Worm (Caenorhabditis elegans) whole organism, L1 larva: ENCODE measurements around the gene cyp-35B3.

Experiments used
- C16A3.4 ChIP-seq: fragments of 150-350 bp; optimal IDR thresholded peaks from 2 replicates; lab custom pipeline; 2014; ENCODE audit warnings: missing biosample characterization, missing genetic modification characterization
- C34B4.2 ChIP-seq: sonication (generic microtip); optimal IDR thresholded peaks from 2 replicates; lab custom pipeline; 2017; ENCODE audit warnings: mild to moderate bottlenecking, missing genetic modification characterization, missing compliant biosample characterization
- F16B12.6 ChIP-seq: fragments of 150-350 bp; optimal IDR thresholded peaks from 2 replicates; lab custom pipeline; 2014; ENCODE audit warnings: missing biosample characterization, missing genetic modification characterization
- Y116A8C.19 ChIP-seq: sonication (generic microtip); optimal IDR thresholded peaks from 2 replicates; lab custom pipeline; 2016; ENCODE audit warnings: missing compliant biosample characterization, missing genetic modification characterization, borderline replicate concordance
- ceh-88 ChIP-seq: fragments of 200-800 bp; sonication (Bioruptor generic); IDR thresholded peaks from 2 replicates; pipeline ENCODE4 v1.3.6; 2022; ENCODE audit warnings: missing genetic modification characterization, missing compliant biosample characterization
- dpl-1 ChIP-seq, 3 experiments: fragments of 150-350 bp in 2 of 3; sonication (generic microtip) in 1 of 3; optimal IDR thresholded peaks; 2 replicates each; lab custom pipeline; 2014 to 2017; ENCODE audit warnings: missing biosample characterization in 3 of 3, missing genetic modification characterization in 3 of 3, missing genetic modification reagents in 3 of 3
- efl-1 ChIP-seq, 4 experiments: fragments of 150-350 bp; optimal IDR thresholded peaks in 3 of 4; peaks in 1 of 4; 1 replicate in 1 of 4; 2 replicates in 3 of 4; lab custom pipeline; 2014; ENCODE audit warnings: missing biosample characterization in 2 of 4, missing genetic modification characterization in 2 of 4, missing genetic modification reagents in 2 of 4
- efl-3 ChIP-seq: fragments of 200-800 bp; sonication (Bioruptor generic); optimal IDR thresholded peaks from 2 replicates; lab custom pipeline; 2018; ENCODE audit warnings: mild to moderate bottlenecking, missing genetic modification characterization, missing compliant biosample characterization
- egl-13 ChIP-seq: sonication (generic microtip); optimal IDR thresholded peaks from 2 replicates; lab custom pipeline; 2016; ENCODE audit warnings: missing genotype, missing genetic modification reagents, missing genetic modification characterization, missing compliant biosample characterization
- elt-2 ChIP-seq: sonication (generic microtip); optimal IDR thresholded peaks from 2 replicates; lab custom pipeline; 2016; ENCODE audit warnings: missing genetic modification characterization, mild to moderate bottlenecking, inconsistent platforms, missing compliant biosample characterization, missing genetic modification reagents
- elt-3 ChIP-seq, 6 experiments: fragments of 150-350 bp in 1 of 6; sonication (generic microtip); optimal IDR thresholded peaks; 2 replicates each; lab custom pipeline; 2017 to 2018; ENCODE audit warnings: missing biosample characterization in 6 of 6, missing genetic modification characterization in 6 of 6, inconsistent platforms in 1 of 6
- fkh-10 ChIP-seq: sonication (generic microtip); optimal IDR thresholded peaks from 2 replicates; lab custom pipeline; 2017; ENCODE audit warnings: missing biosample characterization, missing genetic modification reagents, missing genetic modification characterization
- fkh-4 ChIP-seq: sonication (generic microtip); optimal IDR thresholded peaks from 2 replicates; lab custom pipeline; 2016; ENCODE audit warnings: missing compliant biosample characterization, missing genetic modification characterization, borderline replicate concordance
- fkh-8 ChIP-seq: sonication (generic microtip); optimal IDR thresholded peaks from 2 replicates; lab custom pipeline; 2016; ENCODE audit warnings: mild to moderate bottlenecking, missing genetic modification characterization, missing compliant biosample characterization
- fos-1 ChIP-seq: fragments of 150-350 bp; optimal IDR thresholded peaks from 2 replicates; lab custom pipeline; 2014; ENCODE audit warnings: missing biosample characterization, missing genetic modification characterization
- grh-1 ChIP-seq: fragments of 200-800 bp; sonication (Bioruptor generic); IDR thresholded peaks from 2 replicates; pipeline ENCODE4 v1.3.6; 2022; ENCODE audit warnings: missing genetic modification reagents, missing genetic modification characterization, missing compliant biosample characterization
- hlh-17 ChIP-seq: fragments of 200-800 bp; sonication (Bioruptor generic); optimal IDR thresholded peaks from 2 replicates; lab custom pipeline; 2018; ENCODE audit warnings: missing genetic modification characterization, mild to moderate bottlenecking, missing compliant biosample characterization, moderate library complexity, borderline replicate concordance
- hlh-4 ChIP-seq: sonication (generic microtip); optimal IDR thresholded peaks from 2 replicates; lab custom pipeline; 2016; ENCODE audit warnings: mild to moderate bottlenecking, missing genetic modification characterization, missing compliant biosample characterization
- hpl-2 ChIP-seq: fragments of 150-350 bp; optimal IDR thresholded peaks from 2 replicates; lab custom pipeline; 2014; ENCODE audit warnings: missing biosample characterization, missing genetic modification reagents, missing genetic modification characterization
- irx-1 ChIP-seq: sonication (generic microtip); optimal IDR thresholded peaks from 2 replicates; lab custom pipeline; 2016; ENCODE audit warnings: missing genetic modification characterization, missing compliant biosample characterization
- jun-1 ChIP-seq: fragments of 150-350 bp; optimal IDR thresholded peaks from 2 replicates; lab custom pipeline; 2014; ENCODE audit warnings: missing biosample characterization, missing genetic modification reagents, missing genetic modification characterization
- lin-13 ChIP-seq: fragments of 150-350 bp; optimal IDR thresholded peaks from 2 replicates; lab custom pipeline; 2014; ENCODE audit warnings: missing biosample characterization, missing genetic modification reagents, missing genetic modification characterization
- lin-15B ChIP-seq: fragments of 150-350 bp; sonication (generic microtip); optimal IDR thresholded peaks from 3 replicates; lab custom pipeline; 2014; ENCODE audit warnings: missing biosample characterization, missing genetic modification characterization
- lin-39 ChIP-seq: fragments of 150-350 bp; optimal IDR thresholded peaks from 2 replicates; lab custom pipeline; 2014; ENCODE audit warnings: missing biosample characterization, missing genetic modification reagents, missing genetic modification characterization
- mdl-1 ChIP-seq, 2 experiments: fragments of 150-350 bp; optimal IDR thresholded peaks; 2 replicates each; lab custom pipeline; 2014 to 2017; ENCODE audit warnings: missing biosample characterization in 2 of 2, missing genetic modification characterization in 2 of 2, inconsistent platforms in 1 of 2
- mep-1 ChIP-seq: fragments of 150-350 bp; optimal IDR thresholded peaks from 2 replicates; lab custom pipeline; 2014; ENCODE audit warnings: missing biosample characterization, missing genetic modification characterization
- nhr-11 ChIP-seq: fragments of 150-350 bp; optimal IDR thresholded peaks from 2 replicates; lab custom pipeline; 2014; ENCODE audit warnings: missing biosample characterization, missing genetic modification characterization
- nhr-12 ChIP-seq: sonication (generic microtip); optimal IDR thresholded peaks from 2 replicates; lab custom pipeline; 2017; ENCODE audit warnings: missing biosample characterization, missing genetic modification characterization
- nhr-19 ChIP-seq: fragments of 200-800 bp; sonication (Bioruptor generic); conservative IDR thresholded peaks from 2 replicates; pipeline ENCODE4 v1.3.6; 2022; ENCODE audit warnings: missing genetic modification characterization, missing compliant biosample characterization
- nhr-20 ChIP-seq: sonication (generic microtip); optimal IDR thresholded peaks from 2 replicates; lab custom pipeline; 2016; ENCODE audit warnings: mild to moderate bottlenecking, missing genetic modification characterization, missing compliant biosample characterization
- nhr-237 ChIP-seq: fragments of 150-350 bp; optimal IDR thresholded peaks from 2 replicates; lab custom pipeline; 2014; ENCODE audit warnings: missing biosample characterization, missing genetic modification characterization
- nhr-28 ChIP-seq: fragments of 150-350 bp; optimal IDR thresholded peaks from 2 replicates; lab custom pipeline; 2014; ENCODE audit warnings: missing biosample characterization, missing genetic modification characterization
- nhr-71 ChIP-seq: sonication (generic microtip); optimal IDR thresholded peaks from 2 replicates; lab custom pipeline; 2016; ENCODE audit warnings: mild to moderate bottlenecking, missing genetic modification characterization, moderate library complexity, missing compliant biosample characterization
- nhr-76 ChIP-seq: sonication (generic microtip); optimal IDR thresholded peaks from 2 replicates; lab custom pipeline; 2017; ENCODE audit warnings: missing biosample characterization, missing genetic modification characterization
- nhr-77 ChIP-seq: fragments of 150-350 bp; optimal IDR thresholded peaks from 2 replicates; lab custom pipeline; 2014; ENCODE audit warnings: missing biosample characterization, missing genetic modification characterization
- pag-3 ChIP-seq: sonication (generic microtip); optimal IDR thresholded peaks from 2 replicates; lab custom pipeline; 2017; ENCODE audit warnings: missing genetic modification characterization, mild to moderate bottlenecking, missing compliant biosample characterization, antibody characterized with exemption, borderline replicate concordance; ENCODE audit not compliant: insufficient read depth
- snpc-4 ChIP-seq: fragments of 150-350 bp; optimal IDR thresholded peaks from 2 replicates; lab custom pipeline; 2014; ENCODE audit warnings: missing biosample characterization, missing genetic modification characterization
- snu-23 ChIP-seq: sonication (generic microtip); optimal IDR thresholded peaks from 2 replicates; lab custom pipeline; 2016; ENCODE audit warnings: missing genetic modification characterization, missing compliant biosample characterization
- sox-4 ChIP-seq: sonication (generic microtip); optimal IDR thresholded peaks from 2 replicates; lab custom pipeline; 2016; ENCODE audit warnings: missing genetic modification characterization, missing compliant biosample characterization
- swsn-7 ChIP-seq: sonication (generic microtip); optimal IDR thresholded peaks from 2 replicates; lab custom pipeline; 2016; ENCODE audit warnings: missing genetic modification characterization, missing compliant biosample characterization
- tbx-2 ChIP-seq: sonication (generic microtip); optimal IDR thresholded peaks from 2 replicates; lab custom pipeline; 2016; ENCODE audit warnings: missing genetic modification characterization, missing compliant biosample characterization
- tlp-1 ChIP-seq: fragments of 150-350 bp; optimal IDR thresholded peaks from 2 replicates; lab custom pipeline; 2014; ENCODE audit warnings: missing biosample characterization, missing genetic modification characterization
- unc-130 ChIP-seq: fragments of 150-350 bp; optimal IDR thresholded peaks from 2 replicates; lab custom pipeline; 2017; ENCODE audit warnings: missing biosample characterization, missing genetic modification characterization, inconsistent platforms
- vab-15 ChIP-seq: sonication (generic microtip); optimal IDR thresholded peaks from 2 replicates; lab custom pipeline; 2017; ENCODE audit warnings: missing genotype, mild to moderate bottlenecking, missing genetic modification characterization, missing compliant biosample characterization
- zag-1 ChIP-seq: fragments of 150-350 bp; optimal IDR thresholded peaks from 2 replicates; lab custom pipeline; 2014; ENCODE audit warnings: missing biosample characterization, missing genetic modification characterization
- zip-4 ChIP-seq: fragments of 200-800 bp; sonication (Bioruptor generic); optimal IDR thresholded peaks from 2 replicates; lab custom pipeline; 2018; ENCODE audit warnings: mild to moderate bottlenecking, missing genetic modification characterization, moderate library complexity, missing compliant biosample characterization

cyp-35B3 gene

ce11 chrV:3927522-3927921 is 17.6 kb upstream of the cyp-35B3 start:
- TF ChIP-seq nhr-77 (tag; lab: Kevin White, UChicago) (no peak), zag-1 (tag; lab: Kevin White, UChicago) (no peak), efl-1 (optimal IDR thresholded peaks at IDR 0.05; lab: Kevin White, UChicago) (no peak), efl-1 (GFP tag; optimal IDR thresholded peaks at IDR 0.05 in 1 of 2; lab: Kevin White, UChicago) (no peak), Y116A8C.19 (no peak), nhr-20 (tag; lab: Kevin White, UChicago) (no peak), mep-1 (no peak), irx-1 (tag; lab: Kevin White, UChicago) (no peak)

- no peak for TF ChIP-seq nhr-28
Observed at ce11 chrV:3929099-3929498, 16.1 kb upstream of the cyp-35B3 start, which contains the start of gene srx-64. Gene srx-64 (plus strand): TSS chrV:3929399.

- TF ChIP-seq lin-39 (tag; lab: Kevin White, UChicago) (no peak), nhr-237 (tag; lab: Kevin White, UChicago) (no peak), zip-4 (no peak), jun-1 (tag; lab: Kevin White, UChicago) (no peak), nhr-12 (no peak), C16A3.4 (tag; lab: Kevin White, UChicago) (no peak), F16B12.6 (tag; lab: Kevin White, UChicago) (no peak), dpl-1 (GFP tag; optimal IDR thresholded peaks at IDR 0.05; lab: Kevin White, UChicago) (no peak), fkh-4 (no peak), sox-4 (tag; lab: Kevin White, UChicago) (no peak), hlh-17 (GFP tag; lab: Kevin White, UChicago) (no peak), mep-1 (no peak), lin-15B (no peak), nhr-76 (tag; lab: Kevin White, UChicago) (no peak), tbx-2 (tag; lab: Kevin White, UChicago) (no peak), nhr-11 (tag; lab: Kevin White, UChicago) (no peak)
Observed at ce11 chrV:3931326-3931725, 13.8 kb upstream of the cyp-35B3 start, which contains the start of gene srx-63. Gene srx-63 (plus strand): TSS chrV:3931626.

- TF ChIP-seq snu-23 (GFP tag; lab: Kevin White, UChicago) (no peak), snpc-4 (tag; lab: Kevin White, UChicago) (no peak), efl-3 (GFP tag; lab: Kevin White, UChicago) (no peak), sox-4 (tag; lab: Kevin White, UChicago) (no peak), egl-13 (no peak), vab-15 (tag; lab: Kevin White, UChicago) (no peak), zip-4 (no peak), elt-2 (peak; percentile 85), tlp-1 (no peak), grh-1 (GFP tag; lab: Robert Waterston, UW) (no peak), fos-1 (tag; lab: Kevin White, UChicago) (no peak), irx-1 (tag; lab: Kevin White, UChicago) (no peak), hlh-4 (tag; lab: Kevin White, UChicago) (no peak), mdl-1 (tag; optimal IDR thresholded peaks at IDR 0.05; lab: Kevin White, UChicago) (no peak), nhr-71 (tag; lab: Kevin White, UChicago) (no peak), nhr-20 (tag; lab: Kevin White, UChicago) (peak; percentile 2), dpl-1 (GFP tag; optimal IDR thresholded peaks at IDR 0.05; lab: Kevin White, UChicago) (no peak)
Observed at ce11 chrV:3935892-3936478, 9.2 kb upstream of the cyp-35B3 start, which contains the start of gene cyp-35A5. Gene cyp-35A5 (plus strand): TSS chrV:3936326.

- TF ChIP-seq swsn-7, result no peak
- no peak for TF ChIP-seq lin-13 (GFP tag; lab: Kevin White, UChicago)
- TF ChIP-seq unc-130 (tag; lab: Kevin White, UChicago), result no peak
- no peak for TF ChIP-seq pag-3 (tag; lab: Kevin White, UChicago)
- no peak for TF ChIP-seq mdl-1 (tag; optimal IDR thresholded peaks at IDR 0.05; lab: Kevin White, UChicago)
- no peak for TF ChIP-seq elt-3 (tag; optimal IDR thresholded peaks at IDR 0.05; lab: Kevin White, UChicago)
- TF ChIP-seq hpl-2, result no peak
- no peak for TF ChIP-seq nhr-19 (GFP tag; lab: Robert Waterston, UW)
- TF ChIP-seq ceh-88 (GFP tag; lab: Robert Waterston, UW), result no peak
- no peak for TF ChIP-seq fkh-8 (tag; lab: Kevin White, UChicago)
- TF ChIP-seq fkh-4, result no peak
- TF ChIP-seq C34B4.2 (tag; lab: Kevin White, UChicago), result no peak
- no peak for TF ChIP-seq fkh-10 (GFP tag; lab: Kevin White, UChicago)
- no peak for TF ChIP-seq hlh-17 (GFP tag; lab: Kevin White, UChicago)
Observed at ce11 chrV:3938789-3939188, 6.4 kb upstream of the cyp-35B3 start, which contains the start of gene cyp-35B1. Gene cyp-35B1 (plus strand): TSS chrV:3939032.
